Worm (Caenorhabditis elegans) whole organism, mixed stage, embryonic: Measurements from ENCODE around the gene ZC266.1.

Experiments used
- M03D4.4 ChIP-seq: sonication (generic microtip); optimal IDR thresholded peaks from 2 replicates; lab custom pipeline; 2017; ENCODE audit warnings: mild to moderate bottlenecking, missing genetic modification characterization, missing compliant biosample characterization
- bed-3 ChIP-seq: fragments of 200-800 bp; sonication (Bioruptor generic); optimal IDR thresholded peaks from 3 replicates; lab custom pipeline; 2018; ENCODE audit warnings: mild to moderate bottlenecking, missing genetic modification characterization, moderate library complexity, missing compliant biosample characterization
- blmp-1 ChIP-seq: fragments of 150-350 bp; optimal IDR thresholded peaks from 2 replicates; lab custom pipeline; 2014; ENCODE audit warnings: missing biosample characterization, missing genetic modification characterization
- ceh-39 ChIP-seq: fragments of 150-350 bp; optimal IDR thresholded peaks from 2 replicates; lab custom pipeline; 2014; ENCODE audit warnings: missing biosample characterization, missing genetic modification characterization
- ceh-43 ChIP-seq: fragments of 200-800 bp; sonication (Bioruptor generic); optimal IDR thresholded peaks from 2 replicates; lab custom pipeline; 2018; ENCODE audit warnings: mild to moderate bottlenecking, missing genetic modification characterization, moderate library complexity, missing compliant biosample characterization
- ceh-83 ChIP-seq: fragments of 200-800 bp; sonication (Bioruptor generic); optimal IDR thresholded peaks from 2 replicates; lab custom pipeline; 2018; ENCODE audit warnings: mild to moderate bottlenecking, missing genetic modification characterization, missing compliant biosample characterization
- ces-1 ChIP-seq: fragments of 150-350 bp; optimal IDR thresholded peaks from 2 replicates; lab custom pipeline; 2014; ENCODE audit warnings: missing biosample characterization, missing genetic modification reagents, missing genetic modification characterization
- cnd-1 ChIP-seq: fragments of 200-800 bp; sonication (Bioruptor generic); optimal IDR thresholded peaks from 2 replicates; lab custom pipeline; 2018; ENCODE audit warnings: mild to moderate bottlenecking, missing genetic modification characterization, missing compliant biosample characterization
- drap-1 ChIP-seq: fragments of 200-800 bp; sonication (Bioruptor generic); optimal IDR thresholded peaks from 3 replicates; lab custom pipeline; 2018; ENCODE audit warnings: mild to moderate bottlenecking, missing genetic modification characterization, missing compliant biosample characterization
- elt-1 ChIP-seq: sonication (generic microtip); optimal IDR thresholded peaks from 2 replicates; lab custom pipeline; 2017; ENCODE audit warnings: missing genetic modification characterization, mild to moderate bottlenecking, missing compliant biosample characterization, antibody characterized with exemption, moderate library complexity, borderline replicate concordance; ENCODE audit not compliant: insufficient read depth
- elt-3 ChIP-seq: fragments of 150-350 bp; optimal IDR thresholded peaks from 2 replicates; lab custom pipeline; 2014; ENCODE audit warnings: missing biosample characterization, missing genetic modification characterization
- flh-1 ChIP-seq: fragments of 200-800 bp; sonication (Bioruptor generic); optimal IDR thresholded peaks from 2 replicates; lab custom pipeline; 2018; ENCODE audit warnings: mild to moderate bottlenecking, missing genetic modification characterization, moderate library complexity, missing compliant biosample characterization
- ham-2 ChIP-seq: fragments of 200-800 bp; sonication (Bioruptor generic); optimal IDR thresholded peaks from 2 replicates; lab custom pipeline; 2018; ENCODE audit warnings: mild to moderate bottlenecking, missing genetic modification characterization, missing compliant biosample characterization
- hlh-1 ChIP-seq: fragments of 150-350 bp; optimal IDR thresholded peaks from 2 replicates; lab custom pipeline; 2014; ENCODE audit warnings: missing biosample characterization, missing genetic modification reagents, missing genetic modification characterization
- lin-13 ChIP-seq: fragments of 150-350 bp; optimal IDR thresholded peaks from 2 replicates; lab custom pipeline; 2014; ENCODE audit warnings: missing biosample characterization, missing genetic modification characterization
- lin-32 ChIP-seq: fragments of 200-800 bp; sonication (Bioruptor generic); optimal IDR thresholded peaks from 2 replicates; lab custom pipeline; 2018; ENCODE audit warnings: mild to moderate bottlenecking, missing genetic modification characterization, missing compliant biosample characterization
- lsy-2 ChIP-seq: fragments of 150-350 bp; optimal IDR thresholded peaks from 2 replicates; lab custom pipeline; 2014; ENCODE audit warnings: missing biosample characterization, missing genetic modification characterization
- mab-5 ChIP-seq: fragments of 150-350 bp; optimal IDR thresholded peaks from 2 replicates; lab custom pipeline; 2014; ENCODE audit warnings: missing biosample characterization, missing genetic modification characterization
- mep-1 ChIP-seq: fragments of 150-350 bp; optimal IDR thresholded peaks from 2 replicates; lab custom pipeline; 2017; ENCODE audit warnings: missing biosample characterization, missing genetic modification reagents, missing genetic modification characterization, inconsistent platforms
- mls-2 ChIP-seq: sonication (generic microtip); optimal IDR thresholded peaks from 2 replicates; lab custom pipeline; 2016; ENCODE audit warnings: mild to moderate bottlenecking, missing genetic modification characterization, moderate library complexity, missing compliant biosample characterization
- nhr-12 ChIP-seq: fragments of 150-350 bp; optimal IDR thresholded peaks from 2 replicates; lab custom pipeline; 2014; ENCODE audit warnings: missing biosample characterization, missing genetic modification characterization
- nhr-2 ChIP-seq: fragments of 150-350 bp; optimal IDR thresholded peaks from 2 replicates; lab custom pipeline; 2014; ENCODE audit warnings: missing biosample characterization, missing genetic modification characterization
- nhr-237 ChIP-seq: fragments of 150-350 bp; optimal IDR thresholded peaks from 2 replicates; lab custom pipeline; 2014; ENCODE audit warnings: missing biosample characterization, missing genetic modification characterization
- nhr-28 ChIP-seq: fragments of 150-350 bp; optimal IDR thresholded peaks from 2 replicates; lab custom pipeline; 2014; ENCODE audit warnings: missing biosample characterization, missing genetic modification characterization
- nhr-76 ChIP-seq: sonication (generic microtip); optimal IDR thresholded peaks from 2 replicates; lab custom pipeline; 2017; ENCODE audit warnings: missing biosample characterization, missing genetic modification characterization
- pha-4 ChIP-seq: fragments of 150-350 bp; optimal IDR thresholded peaks from 2 replicates; lab custom pipeline; 2018; ENCODE audit warnings: missing biosample characterization, missing genetic modification reagents, missing genetic modification characterization
- sem-2 ChIP-seq: fragments of 200-800 bp; sonication (Bioruptor generic); optimal IDR thresholded peaks from 2 replicates; lab custom pipeline; 2018; ENCODE audit warnings: mild to moderate bottlenecking, missing genetic modification characterization, missing compliant biosample characterization
- snpc-4 ChIP-seq: fragments of 150-350 bp; optimal IDR thresholded peaks from 2 replicates; lab custom pipeline; 2014; ENCODE audit warnings: missing biosample characterization, missing genetic modification characterization
- sptf-1 ChIP-seq: sonication (generic microtip); optimal IDR thresholded peaks from 2 replicates; lab custom pipeline; 2017; ENCODE audit warnings: mild to moderate bottlenecking, missing genetic modification characterization, moderate library complexity, missing compliant biosample characterization
- tbx-8 ChIP-seq: fragments of 200-800 bp; sonication (Bioruptor generic); optimal IDR thresholded peaks from 2 replicates; lab custom pipeline; 2018; ENCODE audit warnings: mild to moderate bottlenecking, missing genetic modification characterization, moderate library complexity, missing compliant biosample characterization
- unc-120 ChIP-seq: sonication (generic microtip); optimal IDR thresholded peaks from 2 replicates; lab custom pipeline; 2017; ENCODE audit warnings: missing genetic modification characterization, missing compliant biosample characterization; ENCODE audit not compliant: poor library complexity, severe bottlenecking
- unc-39 ChIP-seq: fragments of 150-350 bp; optimal IDR thresholded peaks from 2 replicates; lab custom pipeline; 2014; ENCODE audit warnings: missing biosample characterization, missing genetic modification characterization
- unc-62 ChIP-seq: fragments of 150-350 bp; optimal IDR thresholded peaks from 2 replicates; lab custom pipeline; 2014; ENCODE audit warnings: missing biosample characterization, missing genetic modification reagents, missing genetic modification characterization
- zip-8 ChIP-seq: fragments of 150-350 bp; optimal IDR thresholded peaks from 2 replicates; lab custom pipeline; 2014; ENCODE audit warnings: missing biosample characterization, missing genetic modification characterization
- ztf-11 ChIP-seq: fragments of 150-350 bp; optimal IDR thresholded peaks from 2 replicates; lab custom pipeline; 2014; ENCODE audit warnings: missing biosample characterization, missing genetic modification characterization

ZC266.1 gene

DNA sequence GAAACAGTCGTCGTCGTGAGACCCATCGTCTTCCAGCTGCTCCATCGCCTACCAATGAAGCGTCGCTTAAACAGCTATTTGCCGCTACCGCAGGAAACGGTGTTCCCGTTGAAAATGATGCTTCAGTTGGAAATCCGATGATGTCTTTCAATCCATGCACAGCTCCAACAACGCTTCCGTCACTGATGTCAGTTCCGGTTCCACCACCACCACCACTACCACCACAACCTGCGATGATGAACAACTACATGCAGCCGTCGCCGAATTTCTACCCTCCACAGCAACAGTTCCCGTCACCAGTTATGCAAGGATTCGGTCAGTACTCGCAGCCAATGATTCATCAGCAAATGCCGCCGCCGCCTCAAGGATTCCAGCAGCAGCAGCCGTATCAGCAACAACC, 33.9 kb upstream of the ZC266.1 start:
- TF ChIP-seq zip-8 (tag; lab: Kevin White, UChicago) (no peak), bed-3 (no peak), lin-13 (tag; lab: Kevin White, UChicago) (no peak), snpc-4 (tag; lab: Kevin White, UChicago) (no peak), lin-32 (GFP tag; lab: Kevin White, UChicago) (no peak), unc-62 (GFP tag; lab: Kevin White, UChicago) (no peak), ceh-43 (GFP tag; lab: Kevin White, UChicago) (no peak), ceh-83 (peak; percentile 27)

DNA sequence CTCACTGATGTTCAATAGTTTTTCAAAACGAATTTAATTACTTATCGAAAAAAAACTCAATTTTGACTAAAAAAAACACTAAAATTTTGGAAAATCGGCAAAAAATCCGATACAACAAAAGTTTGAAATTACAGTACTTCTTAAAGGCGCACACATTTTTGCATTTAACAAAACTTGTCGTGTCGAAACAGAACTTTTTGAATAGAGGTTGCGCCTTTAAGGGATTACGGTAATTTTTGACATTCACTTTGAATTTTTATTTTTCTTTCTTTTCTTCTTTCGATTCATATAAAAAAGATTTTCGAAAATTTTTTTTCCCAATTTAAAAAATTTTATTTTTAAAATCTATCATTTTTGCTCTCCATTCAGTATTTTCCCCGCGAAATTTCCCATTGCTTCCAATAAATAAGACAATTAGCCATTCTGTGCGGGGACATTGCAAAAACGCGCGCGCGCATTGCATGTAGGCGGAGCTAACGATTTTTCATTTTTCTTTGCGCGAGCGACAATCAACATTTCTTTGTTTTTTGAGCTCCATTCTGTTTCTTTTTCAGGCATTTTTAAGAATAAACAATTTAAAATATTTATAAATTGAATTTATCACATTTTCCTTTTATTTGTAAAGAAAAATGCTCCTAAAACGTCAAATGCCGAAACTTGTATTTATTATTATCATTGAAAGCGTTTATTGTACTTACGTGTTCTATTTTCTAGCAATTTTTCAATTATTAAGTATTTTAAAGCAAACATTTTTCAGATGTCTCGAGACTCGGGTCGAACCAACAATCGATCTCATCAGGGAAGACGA, 31.3 kb upstream of the ZC266.1 start, which contains the start of gene F39G3.3:
F39G3.3 (plus strand) TSS at position 758 of the 808 bp plus-strand sequence.
- peak; percentile 47 for TF ChIP-seq flh-1 (GFP tag; lab: Kevin White, UChicago)
- peak; percentile 11 for TF ChIP-seq ceh-39 (tag; lab: Kevin White, UChicago)
- TF ChIP-seq unc-39 = peak; percentile 31
- peak; percentile 65 for TF ChIP-seq nhr-2 (tag; lab: Kevin White, UChicago)
- peak; percentile 77 for TF ChIP-seq bed-3
- peak; percentile 39 for TF ChIP-seq elt-1 (tag; lab: Kevin White, UChicago)
- peak; percentile 79 for TF ChIP-seq unc-120 (tag; lab: Kevin White, UChicago)
- TF ChIP-seq mep-1 = peak; percentile 85
- peak; percentile 82 for TF ChIP-seq mab-5 (tag; lab: Kevin White, UChicago)
- peak; percentile 58 for TF ChIP-seq lin-32 (GFP tag; lab: Kevin White, UChicago)
- peak; percentile 5 for TF ChIP-seq unc-62 (GFP tag; lab: Kevin White, UChicago)
- TF ChIP-seq drap-1 (GFP tag; lab: Kevin White, UChicago) = peak; percentile 81
- TF ChIP-seq lin-13 (tag; lab: Kevin White, UChicago) = peak; percentile 68
- peak; percentile 95 for TF ChIP-seq ceh-43 (GFP tag; lab: Kevin White, UChicago)
- TF ChIP-seq elt-3 (tag; lab: Kevin White, UChicago) = no peak
- TF ChIP-seq lsy-2 = peak; percentile 65
- TF ChIP-seq ham-2 (GFP tag; lab: Kevin White, UChicago) = peak; percentile 81
- peak; percentile 80 for TF ChIP-seq cnd-1 (tag; lab: Kevin White, UChicago)
- peak; percentile 65 for TF ChIP-seq tbx-8 (GFP tag; lab: Kevin White, UChicago)
- TF ChIP-seq nhr-76 = peak; percentile 35
- peak; percentile 72 for TF ChIP-seq blmp-1
- TF ChIP-seq ceh-83 = peak; percentile 87
- TF ChIP-seq hlh-1 (tag; lab: Kevin White, UChicago) = peak; percentile 87
- no peak for TF ChIP-seq snpc-4 (tag; lab: Kevin White, UChicago)
- no peak for TF ChIP-seq nhr-12 (tag; lab: Kevin White, UChicago)
- TF ChIP-seq ztf-11 (tag; lab: Kevin White, UChicago) = peak; percentile 64
- TF ChIP-seq mls-2 (tag; lab: Kevin White, UChicago) = peak; percentile 93
- TF ChIP-seq sptf-1 (tag; lab: Kevin White, UChicago) = peak; percentile 95
- TF ChIP-seq pha-4 (tag; lab: Kevin White, UChicago) = peak; percentile 2
- peak; percentile 67 for TF ChIP-seq sem-2 (GFP tag; lab: Kevin White, UChicago)
- TF ChIP-seq M03D4.4 (tag; lab: Kevin White, UChicago) = peak; percentile 92
- no peak for TF ChIP-seq nhr-28 (tag; lab: Kevin White, UChicago)
- TF ChIP-seq zip-8 (tag; lab: Kevin White, UChicago) = no peak
- no peak for TF ChIP-seq nhr-237 (tag; lab: Kevin White, UChicago)
- TF ChIP-seq ces-1 (GFP tag; lab: Kevin White, UChicago) = peak; percentile 89

DNA sequence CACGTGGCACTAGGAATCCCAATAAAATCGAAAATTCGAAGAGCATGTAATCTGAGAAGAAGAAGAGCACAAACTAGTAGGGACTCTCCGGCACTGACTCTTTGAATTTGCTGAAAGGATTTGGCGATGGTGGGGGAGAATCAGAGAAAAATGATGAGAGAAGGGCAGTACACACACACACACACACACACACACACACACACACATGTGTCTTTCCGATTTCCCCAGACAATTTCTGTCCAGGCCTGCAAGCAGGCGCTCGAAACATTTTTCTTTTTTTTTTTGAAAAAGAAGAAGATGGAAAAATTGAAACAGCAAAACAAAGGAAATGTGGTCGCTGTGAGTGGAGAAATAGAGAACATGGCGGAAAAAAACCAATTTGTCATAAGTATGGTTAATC, 30.0 kb upstream of the ZC266.1 start, which contains the start of gene tig-2:
tig-2 (minus strand) TSS at position 87 of the 400 bp plus-strand sequence.
- TF ChIP-seq M03D4.4 (tag; lab: Kevin White, UChicago) (peak; percentile 40), sptf-1 (tag; lab: Kevin White, UChicago) (no peak), unc-120 (tag; lab: Kevin White, UChicago) (peak; percentile 18)
